Worm (Caenorhabditis elegans) whole organism, L4 larva: ENCODE data around the gene Y81G3A.2.

Source experiments
- R02D3.7 ChIP-seq: fragments of 150-350 bp; sonication (generic microtip); optimal IDR thresholded peaks from 3 replicates; lab custom pipeline; 2014; ENCODE audit warnings: missing biosample characterization, missing genetic modification characterization
- dpl-1 ChIP-seq: fragments of 150-350 bp; optimal IDR thresholded peaks from 2 replicates; lab custom pipeline; 2014; ENCODE audit warnings: missing biosample characterization, missing genetic modification reagents, missing genetic modification characterization
- fkh-10 ChIP-seq: fragments of 150-350 bp; optimal IDR thresholded peaks from 2 replicates; lab custom pipeline; 2014; ENCODE audit warnings: missing biosample characterization, missing genetic modification reagents, missing genetic modification characterization
- lin-38 ChIP-seq: fragments of 200-800 bp; sonication (Bioruptor generic); IDR thresholded peaks from 2 replicates; pipeline ENCODE4 v1.3.6; 2022; ENCODE audit warnings: missing genetic modification reagents, missing genetic modification characterization, missing compliant biosample characterization
- nhr-28 ChIP-seq: fragments of 150-350 bp; optimal IDR thresholded peaks from 2 replicates; lab custom pipeline; 2014; ENCODE audit warnings: missing biosample characterization, missing genetic modification characterization
- sdz-12 ChIP-seq: fragments of 200-800 bp; sonication (Bioruptor generic); optimal IDR thresholded peaks from 2 replicates; lab custom pipeline; 2018; ENCODE audit warnings: mild to moderate bottlenecking, missing genetic modification characterization, missing compliant biosample characterization
- skn-1 ChIP-seq: fragments of 150-350 bp; optimal IDR thresholded peaks from 2 replicates; lab custom pipeline; 2014; ENCODE audit warnings: missing biosample characterization, missing genetic modification characterization
- vab-7 ChIP-seq: fragments of 200-800 bp; sonication (Bioruptor generic); IDR thresholded peaks from 2 replicates; pipeline ENCODE4 v1.3.6; 2022; ENCODE audit warnings: missing genetic modification reagents, missing genetic modification characterization, missing compliant biosample characterization
- zag-1 ChIP-seq: fragments of 150-350 bp; optimal IDR thresholded peaks from 2 replicates; lab custom pipeline; 2014; ENCODE audit warnings: missing biosample characterization, missing genetic modification characterization

ce11 chrII:13085951-13086350 is 5.2 kb downstream of the Y81G3A.2 start:
- TF ChIP-seq dpl-1 (GFP tag; lab: Kevin White, UChicago) (no peak), lin-38 (no peak), R02D3.7 (no peak), fkh-10 (no peak), sdz-12 (no peak), zag-1 (tag; lab: Kevin White, UChicago) (no peak), nhr-28 (tag; lab: Kevin White, UChicago) (no peak), vab-7 (GFP tag; lab: Robert Waterston, UW) (no peak), skn-1 (tag; lab: Kevin White, UChicago) (no peak)
